Fruit fly (Drosophila melanogaster) whole organism, wandering third instar larva: ENCODE measurements around the gene CG32091.
A peak's percentile ranks its signal among the peaks of the same experiment; 100 is the strongest.

ENCODE experiments used
- CG32264 ChIP-seq: fragments of 200-800 bp; sonication (Bioruptor generic); optimal IDR thresholded peaks from 2 replicates; lab custom pipeline; 2016; ENCODE audit warnings: missing biosample characterization, missing genetic modification characterization
- CG9705 ChIP-seq: fragments of 200-800 bp; sonication (Bioruptor generic); optimal IDR thresholded peaks from 2 replicates; lab custom pipeline; 2018; ENCODE audit warnings: missing biosample characterization, mild to moderate bottlenecking, missing genetic modification characterization
- CrebA ChIP-seq: fragments of 200-800 bp; sonication (Bioruptor generic); optimal IDR thresholded peaks from 2 replicates; lab custom pipeline; 2016; ENCODE audit warnings: missing biosample characterization, mild to moderate bottlenecking, missing genetic modification characterization, borderline replicate concordance
- Dfd ChIP-seq: fragments of >200 bp; optimal IDR thresholded peaks from 2 replicates; lab custom pipeline; 2017; ENCODE audit warnings: missing biosample characterization, missing genetic modification characterization
- Dif ChIP-seq: fragments of 200-275, 200-300 bp; sonication (Bioruptor generic); optimal IDR thresholded peaks from 2 replicates; lab custom pipeline; 2018; ENCODE audit warnings: missing biosample characterization, missing genetic modification characterization; ENCODE audit not compliant: partially characterized antibody
- GATAd ChIP-seq: sonication (Bioruptor generic); optimal IDR thresholded peaks from 2 replicates; lab custom pipeline; 2016; ENCODE audit warnings: missing biosample characterization, missing genetic modification characterization
- HLH106 ChIP-seq: fragments of 200-800 bp; optimal IDR thresholded peaks from 3 replicates; lab custom pipeline; 2019; ENCODE audit warnings: missing biosample characterization, mild to moderate bottlenecking, missing genetic modification characterization, moderate library complexity
- Hnf4 ChIP-seq: fragments of 200-800 bp; sonication (Bioruptor generic); optimal IDR thresholded peaks from 2 replicates; lab custom pipeline; 2016; ENCODE audit warnings: missing biosample characterization, mild to moderate bottlenecking, missing genetic modification characterization
- Hr83 ChIP-seq: fragments of 200-300 bp; sonication (Bioruptor generic); optimal IDR thresholded peaks from 2 replicates; lab custom pipeline; 2016; ENCODE audit warnings: missing biosample characterization, mild to moderate bottlenecking, missing genetic modification characterization, moderate library complexity; ENCODE audit not compliant: poor library complexity, severe bottlenecking
- Jra ChIP-seq: sonication (Bioruptor generic); optimal IDR thresholded peaks from 2 replicates; lab custom pipeline; 2016; ENCODE audit warnings: missing biosample characterization, missing genetic modification characterization
- Mio ChIP-seq: sonication (Bioruptor generic); optimal IDR thresholded peaks from 2 replicates; lab custom pipeline; 2016; ENCODE audit warnings: missing biosample characterization, missing genetic modification characterization
- N ChIP-seq: fragments of >200 bp; optimal IDR thresholded peaks from 2 replicates; lab custom pipeline; 2018; ENCODE audit warnings: missing biosample characterization, missing external identifiers, missing genetic modification characterization
- Rel ChIP-seq, 2 experiments: fragments of 200-800 bp; sonication (Bioruptor generic) in 1 of 2; optimal IDR thresholded peaks; 2 replicates in 1 of 2; 3 replicates in 1 of 2; lab custom pipeline; 2016 to 2019; ENCODE audit warnings: mild to moderate bottlenecking in 2 of 2, missing biosample characterization in 2 of 2, missing genetic modification characterization in 2 of 2, moderate library complexity in 1 of 2
- Vsx2 ChIP-seq: fragments of 200-300, 225-300 bp; sonication (Bioruptor generic); optimal IDR thresholded peaks from 2 replicates; lab custom pipeline; 2018; ENCODE audit warnings: missing biosample characterization, missing genetic modification characterization; ENCODE audit not compliant: partially characterized antibody
- br ChIP-seq: fragments of 200-800 bp; sonication (Bioruptor generic); optimal IDR thresholded peaks from 2 replicates; lab custom pipeline; 2016; ENCODE audit warnings: missing biosample characterization, missing genetic modification characterization
- brk ChIP-seq: fragments of 200-800 bp; sonication (Bioruptor generic); optimal IDR thresholded peaks from 2 replicates; lab custom pipeline; 2016; ENCODE audit warnings: missing biosample characterization, mild to moderate bottlenecking, missing genetic modification characterization
- dl ChIP-seq, 2 experiments: fragments of 175-275, 200-275 bp in 1 of 2; fragments of 200-275 bp in 1 of 2; sonication (Bioruptor generic); optimal IDR thresholded peaks; lab custom pipeline; 2018; ENCODE audit warnings: mild to moderate bottlenecking in 2 of 2, missing biosample characterization in 2 of 2, missing genetic modification characterization in 2 of 2, moderate library complexity in 2 of 2; ENCODE audit not compliant: partially characterized antibody in 2 of 2, insufficient read depth in 1 of 2
- dmrt93B ChIP-seq: fragments of 200-800 bp; sonication (Bioruptor generic); optimal IDR thresholded peaks from 2 replicates; lab custom pipeline; 2018; ENCODE audit warnings: missing biosample characterization, mild to moderate bottlenecking, missing genetic modification characterization
- dsf ChIP-seq: sonication (Bioruptor generic); optimal IDR thresholded peaks from 2 replicates; lab custom pipeline; 2016; ENCODE audit warnings: missing biosample characterization, missing genetic modification characterization, borderline replicate concordance
- ey ChIP-seq: fragments of 200-800 bp; sonication (Bioruptor generic); optimal IDR thresholded peaks from 2 replicates; lab custom pipeline; 2016; ENCODE audit warnings: missing biosample characterization, missing genetic modification characterization
- h ChIP-seq: fragments of 200-800 bp; sonication (Bioruptor generic); optimal IDR thresholded peaks from 3 replicates; lab custom pipeline; 2016; ENCODE audit warnings: missing biosample characterization, mild to moderate bottlenecking, missing genetic modification characterization
- psq ChIP-seq: fragments of 200-800 bp; sonication (Bioruptor generic); optimal IDR thresholded peaks from 3 replicates; lab custom pipeline; 2017; ENCODE audit warnings: missing biosample characterization, mild to moderate bottlenecking, missing genetic modification characterization, moderate library complexity
- rgr ChIP-seq: fragments of 200-800 bp; sonication (Bioruptor generic); optimal IDR thresholded peaks from 3 replicates; lab custom pipeline; 2016; ENCODE audit warnings: missing biosample characterization, mild to moderate bottlenecking, missing genetic modification characterization
- sage ChIP-seq: fragments of 200-800 bp; sonication (Bioruptor generic); optimal IDR thresholded peaks from 2 replicates; lab custom pipeline; 2016; ENCODE audit warnings: missing biosample characterization, mild to moderate bottlenecking, missing genetic modification characterization
- sv ChIP-seq: fragments of 200-800 bp; sonication (Bioruptor generic); optimal IDR thresholded peaks from 3 replicates; lab custom pipeline; 2016; ENCODE audit warnings: missing biosample characterization, missing genetic modification characterization
- tai ChIP-seq: sonication (Bioruptor generic); optimal IDR thresholded peaks from 2 replicates; lab custom pipeline; 2016; ENCODE audit warnings: missing biosample characterization, missing genetic modification characterization
- usp ChIP-seq: fragments of >200 bp; optimal IDR thresholded peaks from 2 replicates; lab custom pipeline; 2017; ENCODE audit warnings: missing biosample characterization, missing genetic modification characterization
- woc ChIP-seq: sonication (Bioruptor generic); optimal IDR thresholded peaks from 2 replicates; lab custom pipeline; 2016; ENCODE audit warnings: missing biosample characterization, mild to moderate bottlenecking, missing genetic modification characterization

CG32091 gene

DNA sequence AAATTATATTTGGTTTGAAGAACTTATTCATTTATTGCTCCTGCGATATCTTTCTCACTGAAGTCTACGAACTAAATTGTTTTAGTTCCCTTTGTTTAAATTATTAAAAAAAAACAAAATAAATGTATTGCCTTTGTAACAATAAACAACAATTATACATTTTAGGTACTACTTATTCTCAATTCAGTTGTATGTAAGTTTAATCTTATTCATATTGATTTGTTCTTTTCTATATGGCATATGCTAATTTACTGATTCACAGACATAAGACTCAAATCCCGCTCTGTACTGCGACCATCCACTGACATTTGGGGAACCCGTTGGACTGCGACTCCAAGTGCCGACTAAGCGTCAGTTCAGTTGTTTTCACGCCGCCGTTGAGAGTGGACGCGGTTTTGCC, at the start of gene CG32091:
TSS of gene CG32091 (plus strand) at position 301 of the 400 bp plus-strand sequence.
- no peak for TF ChIP-seq Vsx2 (GFP tag; lab: Kevin White, UChicago)
- no peak for TF ChIP-seq ey (GFP tag; lab: Kevin White, UChicago)
- no peak for TF ChIP-seq sage (GFP tag; lab: Kevin White, UChicago)
- no peak for TF ChIP-seq tai
- TF ChIP-seq brk (GFP tag; lab: Kevin White, UChicago) = no peak
- no peak for TF ChIP-seq Rel (GFP tag; optimal IDR thresholded peaks at IDR 0.05; lab: Kevin White, UChicago)
- peak; percentile 41 for TF ChIP-seq Rel (tag; optimal IDR thresholded peaks at IDR 0.05; lab: Kevin White, UChicago)
- TF ChIP-seq Jra (GFP tag; lab: Kevin White, UChicago) = no peak

DNA sequence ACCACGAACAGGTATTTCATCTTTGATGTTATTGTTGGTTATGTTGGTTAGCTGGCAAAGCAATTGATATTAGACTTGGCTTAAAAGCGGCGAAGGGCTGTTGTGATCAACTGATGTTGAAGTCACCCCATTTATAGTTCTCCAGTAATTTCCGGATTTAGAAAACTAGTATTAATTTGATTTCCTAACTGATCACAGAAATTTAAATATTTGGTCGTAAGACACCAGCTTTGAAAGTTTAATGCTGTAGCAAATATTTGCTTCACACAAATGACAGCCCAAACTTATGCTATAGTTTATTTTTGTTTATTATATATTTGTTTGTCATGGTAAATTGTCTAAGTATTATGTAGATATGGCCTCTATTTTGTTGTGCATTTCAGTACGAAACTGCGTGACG, 49.1 kb upstream of the CG32091 start, which contains the start of gene CG33269:
TSS of gene CG33269 (minus strand) at position 101 of the 400 bp plus-strand sequence.
- TF ChIP-seq woc (GFP tag; lab: Kevin White, UChicago) = no peak
- TF ChIP-seq Dif (GFP tag; lab: Kevin White, UChicago) = no peak
- TF ChIP-seq GATAd (GFP tag; lab: Kevin White, UChicago) = no peak
- no peak for TF ChIP-seq Mio (GFP tag; lab: Kevin White, UChicago)
- no peak for TF ChIP-seq Rel (GFP tag; optimal IDR thresholded peaks at IDR 0.05; lab: Kevin White, UChicago)
- no peak for TF ChIP-seq Rel (tag; optimal IDR thresholded peaks at IDR 0.05; lab: Kevin White, UChicago)
- TF ChIP-seq Dfd (GFP tag; lab: Kevin White, UChicago) = no peak
- no peak for TF ChIP-seq rgr (GFP tag; lab: Kevin White, UChicago)
- no peak for TF ChIP-seq CG32264 (GFP tag; lab: Kevin White, UChicago)
- no peak for TF ChIP-seq dl (GFP tag; optimal IDR thresholded peaks at IDR 0.05; lab: Kevin White, UChicago; ENCODE audit: insufficient read depth in 1 of 2, partially characterized antibody in 2 of 2)
- TF ChIP-seq psq (GFP tag; lab: Kevin White, UChicago) = no peak
- TF ChIP-seq usp (GFP tag; lab: Kevin White, UChicago) = no peak
- no peak for TF ChIP-seq HLH106 (tag; lab: Kevin White, UChicago)
- no peak for TF ChIP-seq N (GFP tag; lab: Kevin White, UChicago)
- TF ChIP-seq br (GFP tag; lab: Kevin White, UChicago) = no peak
- TF ChIP-seq sage (GFP tag; lab: Kevin White, UChicago) = no peak
- no peak for TF ChIP-seq dsf (GFP tag; lab: Kevin White, UChicago)
- no peak for TF ChIP-seq dmrt93B (GFP tag; lab: Kevin White, UChicago)
- no peak for TF ChIP-seq Hr83 (GFP tag; lab: Kevin White, UChicago)
- no peak for TF ChIP-seq Hnf4 (GFP tag; lab: Kevin White, UChicago)
- TF ChIP-seq Jra (GFP tag; lab: Kevin White, UChicago) = no peak

DNA sequence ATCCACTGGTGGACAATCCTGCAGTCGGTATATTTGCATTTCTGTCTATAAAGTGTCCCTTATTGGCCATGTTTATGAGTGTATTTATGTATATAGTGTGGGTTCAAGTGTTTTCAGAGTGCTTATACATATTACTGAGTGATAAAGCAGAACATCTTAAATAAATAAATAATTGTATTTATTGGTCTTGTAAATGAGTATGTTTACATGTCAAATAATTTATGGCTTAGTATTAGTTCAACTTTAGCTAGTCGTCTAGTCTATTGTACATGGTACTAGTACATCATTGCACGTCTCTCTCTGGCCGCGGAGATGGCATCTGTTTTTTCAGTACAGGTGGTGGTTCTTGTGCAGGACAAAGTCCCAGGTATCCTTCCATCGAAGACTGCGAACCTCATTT, 47.2 kb upstream of the CG32091 start, which contains the start of gene CG32086:
TSS of gene CG32086 (minus strand) at position 101 of the 400 bp plus-strand sequence.
- TF ChIP-seq CrebA (GFP tag; lab: Kevin White, UChicago) = no peak
- TF ChIP-seq ey (GFP tag; lab: Kevin White, UChicago) = no peak
- no peak for TF ChIP-seq sv
- TF ChIP-seq CG9705 (GFP tag; lab: Kevin White, UChicago) = no peak
- TF ChIP-seq Dif (GFP tag; lab: Kevin White, UChicago) = no peak
- TF ChIP-seq Hr83 (GFP tag; lab: Kevin White, UChicago) = no peak

DNA sequence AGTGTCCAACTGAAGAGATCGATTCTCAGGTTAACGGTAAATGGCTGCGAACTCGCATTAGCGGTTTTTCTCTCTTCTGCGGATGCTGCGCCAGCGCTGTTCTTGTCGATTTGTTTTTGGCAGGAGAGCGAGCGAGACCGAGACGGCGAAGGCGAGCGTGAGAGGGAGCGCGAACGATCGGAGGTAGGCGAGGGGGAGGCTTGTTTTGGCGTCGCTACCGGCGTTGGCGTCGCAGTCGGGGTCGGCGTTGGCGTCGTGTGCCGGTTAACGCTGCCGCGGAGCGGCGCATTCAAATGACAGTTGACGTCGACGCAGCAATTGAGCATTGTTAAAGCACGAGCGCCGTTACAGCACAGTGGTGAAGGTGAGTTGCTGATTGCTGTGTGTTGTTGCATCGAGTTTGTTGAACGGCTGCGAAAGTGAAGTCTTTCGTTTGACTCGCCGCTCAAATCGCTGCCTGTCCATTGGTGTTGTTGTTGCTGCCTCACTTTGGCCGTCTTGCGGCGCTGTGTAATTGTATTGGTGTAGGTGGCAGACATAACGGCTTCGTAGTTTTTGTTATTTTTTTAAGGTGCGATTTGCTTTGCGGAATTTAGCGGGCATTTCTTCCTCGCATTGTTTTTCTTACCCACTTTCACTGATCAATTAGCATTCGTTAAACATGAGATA, 44.3 kb upstream of the CG32091 start:
- TF ChIP-seq h (peak; percentile 38), Hr83 (GFP tag; lab: Kevin White, UChicago) (peak; percentile 13), Mio (GFP tag; lab: Kevin White, UChicago) (no peak)
